Fruit fly (Drosophila melanogaster) whole organism, embryonic: ENCODE results near the gene Swip-1.

Source experiments
- Ada2b ChIP-seq: fragments of 200-800 bp; sonication (Bioruptor generic); IDR thresholded peaks from 2 replicates; pipeline ENCODE4 v1.3.6; 2022; ENCODE audit warnings: missing biosample characterization, missing genetic modification characterization
- CG11456 ChIP-seq: fragments of 200-800 bp; sonication (Bioruptor generic); IDR thresholded peaks from 3 replicates; pipeline ENCODE4 v1.3.6; 2022; ENCODE audit warnings: missing biosample characterization, missing genetic modification characterization
- CG12299 ChIP-seq: fragments of 200-800 bp; sonication (Bioruptor generic); optimal IDR thresholded peaks from 2 replicates; lab custom pipeline; 2018; ENCODE audit warnings: missing biosample characterization, mild to moderate bottlenecking, missing genetic modification characterization
- CG15011 ChIP-seq: fragments of 200-800 bp; sonication (Bioruptor generic); optimal IDR thresholded peaks from 3 replicates; lab custom pipeline; 2018; ENCODE audit warnings: missing biosample characterization, mild to moderate bottlenecking, missing genetic modification characterization
- CG16813 ChIP-seq: fragments of 200-800 bp; sonication (Bioruptor generic); IDR thresholded peaks from 3 replicates; pipeline ENCODE4 v1.3.6; 2022; ENCODE audit warnings: missing biosample characterization, missing genetic modification characterization; ENCODE audit not compliant: partially characterized antibody
- CG17186 ChIP-seq: fragments of 200-800 bp; sonication (Bioruptor generic); optimal IDR thresholded peaks from 3 replicates; lab custom pipeline; 2017; ENCODE audit warnings: missing biosample characterization, missing genetic modification reagents, missing genetic modification characterization
- CG17361 ChIP-seq: fragments of 200-800 bp; sonication (Bioruptor generic); IDR thresholded peaks from 3 replicates; pipeline ENCODE4 v1.3.6; 2022; ENCODE audit warnings: missing biosample characterization, missing genetic modification characterization
- CG18262 ChIP-seq: fragments of 200-800 bp; optimal IDR thresholded peaks from 3 replicates; lab custom pipeline; 2019; ENCODE audit warnings: missing biosample characterization, mild to moderate bottlenecking, missing genetic modification characterization, moderate library complexity
- CG18476 ChIP-seq: fragments of 200-800 bp; sonication (Bioruptor generic); optimal IDR thresholded peaks from 2 replicates; lab custom pipeline; 2016; ENCODE audit warnings: missing biosample characterization, mild to moderate bottlenecking, missing genetic modification characterization
- CG4730 ChIP-seq: fragments of 200-800 bp; sonication (Bioruptor generic); IDR thresholded peaks from 2 replicates; pipeline ENCODE4 v1.3.6; 2022; ENCODE audit warnings: missing biosample characterization, missing genetic modification characterization
- CG5953 ChIP-seq: fragments of 200-800 bp; sonication (Bioruptor generic); IDR thresholded peaks from 2 replicates; pipeline ENCODE4 v1.3.6; 2022; ENCODE audit warnings: missing biosample characterization, missing genetic modification characterization
- CG7963 ChIP-seq: fragments of 200-800 bp; sonication (Bioruptor generic); IDR thresholded peaks from 3 replicates; pipeline ENCODE4 v1.3.6; 2022; ENCODE audit warnings: missing biosample characterization, missing genetic modification characterization; ENCODE audit not compliant: partially characterized antibody
- Chrac-16 ChIP-seq: fragments of 200-800 bp; sonication (Bioruptor generic); optimal IDR thresholded peaks from 3 replicates; lab custom pipeline; 2016; ENCODE audit warnings: missing biosample characterization, missing genetic modification characterization
- Dip2 ChIP-seq: fragments of 200-800 bp; sonication (Bioruptor generic); IDR thresholded peaks from 2 replicates; pipeline ENCODE4 v1.3.6; 2022; ENCODE audit warnings: missing biosample characterization, missing genetic modification characterization
- Drgx ChIP-seq: fragments of 200-800 bp; sonication (Bioruptor generic); IDR thresholded peaks from 2 replicates; pipeline ENCODE4 v1.3.6; 2022; ENCODE audit warnings: missing biosample characterization, missing genetic modification characterization
- H2.0 ChIP-seq: fragments of 200-800 bp; sonication (Bioruptor generic); IDR thresholded peaks from 2 replicates; pipeline ENCODE4 v1.3.6; 2022; ENCODE audit warnings: missing biosample characterization, missing genetic modification characterization
- Hmx ChIP-seq: fragments of 200-800 bp; sonication (Bioruptor generic); optimal IDR thresholded peaks from 2 replicates; lab custom pipeline; 2016; ENCODE audit warnings: missing biosample characterization, missing genetic modification characterization
- Hr3 ChIP-seq: fragments of 200-800 bp; sonication (Bioruptor generic); optimal IDR thresholded peaks from 3 replicates; lab custom pipeline; 2016; ENCODE audit warnings: missing biosample characterization, missing genetic modification characterization
- Lhr ChIP-seq: fragments of 200-800 bp; sonication (Bioruptor generic); optimal IDR thresholded peaks from 3 replicates; lab custom pipeline; 2017; ENCODE audit warnings: mild to moderate bottlenecking, missing biosample characterization, missing genetic modification reagents, missing genetic modification characterization
- Med ChIP-seq: fragments of 200-800 bp; sonication (Bioruptor generic); peaks from one replicate; lab custom pipeline; 2016; ENCODE audit warnings: missing biosample characterization, missing genetic modification characterization, mild to moderate bottlenecking, inconsistent platforms, moderate library complexity
- Opbp ChIP-seq: fragments of 200-800 bp; sonication (Bioruptor generic); IDR thresholded peaks from 3 replicates; pipeline ENCODE4 v1.3.6; 2022; ENCODE audit warnings: missing biosample characterization, missing genetic modification characterization; ENCODE audit not compliant: partially characterized antibody
- Sin3A ChIP-seq: fragments of >200 bp; optimal IDR thresholded peaks from 2 replicates; lab custom pipeline; 2018
- br ChIP-seq: fragments of >200 bp; optimal IDR thresholded peaks from 2 replicates; lab custom pipeline; 2017
- cg ChIP-seq: fragments of 200-800 bp; sonication (Bioruptor generic); optimal IDR thresholded peaks from 3 replicates; lab custom pipeline; 2019; ENCODE audit warnings: missing biosample characterization, mild to moderate bottlenecking, missing genetic modification characterization, moderate library complexity
- chinmo ChIP-seq: fragments of 200-800 bp; sonication (Bioruptor generic); IDR thresholded peaks from 4 replicates; pipeline ENCODE4 v1.3.6; 2022; ENCODE audit warnings: missing biosample characterization, missing genetic modification characterization; ENCODE audit not compliant: partially characterized antibody
- crol ChIP-seq: fragments of 200-800 bp; sonication (Bioruptor generic); IDR thresholded peaks from 2 replicates; pipeline ENCODE4 v1.3.6; 2022; ENCODE audit warnings: missing biosample characterization, missing genetic modification characterization
- exex ChIP-seq: fragments of 200-800 bp; sonication (Bioruptor generic); optimal IDR thresholded peaks from 4 replicates; lab custom pipeline; 2018; ENCODE audit warnings: missing biosample characterization, mild to moderate bottlenecking, missing genetic modification characterization, moderate library complexity
- gt ChIP-seq: fragments of 200-800 bp; sonication (Bioruptor generic); IDR thresholded peaks from 2 replicates; pipeline ENCODE4 v1.3.6; 2022; ENCODE audit warnings: missing biosample characterization, missing genetic modification characterization
- hbn ChIP-seq: fragments of 200-800 bp; sonication (Bioruptor generic); IDR thresholded peaks from 2 replicates; pipeline ENCODE4 v1.3.6; 2022; ENCODE audit warnings: missing biosample characterization, missing genetic modification characterization; ENCODE audit not compliant: partially characterized antibody
- klu ChIP-seq: fragments of 200-800 bp; sonication (Bioruptor generic); IDR thresholded peaks from 2 replicates; pipeline ENCODE4 v1.3.6; 2022; ENCODE audit warnings: missing biosample characterization, missing genetic modification characterization
- prd ChIP-seq, 3 experiments: fragments of >200 bp in 2 of 3; fragments of 200-800 bp in 1 of 3; sonication (Bioruptor generic) in 1 of 3; optimal IDR thresholded peaks in 2 of 3; IDR thresholded peaks in 1 of 3; 2 replicates in 2 of 3; 3 replicates in 1 of 3; pipeline versions ENCODE4 v1.3.6 to Lab custom; 2017 to 2022; ENCODE audit warnings: missing biosample characterization in 1 of 3, missing genetic modification characterization in 1 of 3
- pros ChIP-seq: fragments of 200-800 bp; sonication (Bioruptor generic); optimal IDR thresholded peaks from 3 replicates; lab custom pipeline; 2019; ENCODE audit warnings: missing biosample characterization, mild to moderate bottlenecking, missing genetic modification characterization, moderate library complexity
- sim ChIP-seq: fragments of 200-800 bp; sonication (Bioruptor generic); IDR thresholded peaks from 2 replicates; pipeline ENCODE4 v1.3.6; 2022; ENCODE audit warnings: missing biosample characterization, missing genetic modification characterization
- sima ChIP-seq: fragments of 200-800 bp; sonication (Bioruptor generic); optimal IDR thresholded peaks from 2 replicates; lab custom pipeline; 2016; ENCODE audit warnings: missing biosample characterization, missing genetic modification characterization
- sqz ChIP-seq: fragments of 200-800 bp; sonication (Bioruptor generic); optimal IDR thresholded peaks from 3 replicates; lab custom pipeline; 2018; ENCODE audit warnings: missing biosample characterization, mild to moderate bottlenecking, missing genetic modification characterization
- vfl ChIP-seq: fragments of 200-800 bp; sonication (Bioruptor generic); optimal IDR thresholded peaks from 2 replicates; lab custom pipeline; 2016; ENCODE audit warnings: missing biosample characterization, missing genetic modification characterization

Gene Swip-1

dm6 chr2L:18992196-18992595 lies 5.1 kb upstream of the Swip-1 start, which contains the start of gene CG46465:
Gene CG46465 (plus strand): TSS chr2L:18992496.
- TF ChIP-seq cg (GFP tag; lab: Kevin White, UChicago) (no peak), Dip2 (GFP tag; lab: Robert Waterston, UW) (no peak), Ada2b (GFP tag; lab: Robert Waterston, UW) (no peak), CG18262 (tag; lab: Kevin White, UChicago) (no peak), CG4730 (GFP tag; lab: Robert Waterston, UW) (no peak), Drgx (no peak), CG7963 (GFP tag; lab: Robert Waterston, UW) (no peak), Hr3 (GFP tag; lab: Kevin White, UChicago) (no peak), sima (GFP tag; lab: Kevin White, UChicago) (no peak), CG16813 (no peak), vfl (GFP tag; lab: Kevin White, UChicago) (no peak), chinmo (GFP tag; lab: Robert Waterston, UW) (no peak), hbn (GFP tag; lab: Robert Waterston, UW) (no peak), Hmx (GFP tag; lab: Kevin White, UChicago) (no peak), CG12299 (tag; lab: Kevin White, UChicago) (no peak)

- TF ChIP-seq pros (GFP tag; lab: Kevin White, UChicago) = no peak
- no peak for TF ChIP-seq CG18476 (GFP tag; lab: Kevin White, UChicago)
- no peak for TF ChIP-seq gt (GFP tag; lab: Robert Waterston, UW)
- TF ChIP-seq br = no peak
- TF ChIP-seq CG11456 (GFP tag; lab: Robert Waterston, UW) = peak; percentile 14; the same call in 1 of the 3 replicates
- TF ChIP-seq CG17361 = no peak
- TF ChIP-seq CG5953 (GFP tag; lab: Robert Waterston, UW) = no peak
- no peak for TF ChIP-seq chinmo (GFP tag; lab: Robert Waterston, UW)
- no peak for TF ChIP-seq Dip2 (GFP tag; lab: Robert Waterston, UW)
- TF ChIP-seq Med = peak; percentile 26
Measured at dm6 chr2L:18990720-18991119, 3.6 kb upstream of the Swip-1 start, which contains the start of gene CG15169. Gene CG15169 (plus strand): TSS chr2L:18991020.

- TF ChIP-seq H2.0 (GFP tag; lab: Robert Waterston, UW) (no peak), CG17186 (GFP tag; lab: Kevin White, UChicago) (no peak), Lhr (GFP tag; lab: Kevin White, UChicago) (no peak), sim (no peak), prd (optimal IDR thresholded peaks at IDR 0.05; lab: Kevin White, UChicago) (no peak), prd (GFP tag; IDR thresholded peaks at IDR 0.05; lab: Robert Waterston, UW) (no peak), CG15011 (GFP tag; lab: Kevin White, UChicago) (no peak), exex (tag; lab: Kevin White, UChicago) (peak; percentile 41), sqz (no peak)
Measured at dm6 chr2L:18990133-18990532, 3.1 kb upstream of the Swip-1 start, which contains the start of gene CG15170. Gene CG15170 (minus strand): TSS chr2L:18990233.

dm6 chr2L:18986125-18986498 lies 968 bp downstream of the Swip-1 start:
- TF ChIP-seq klu (GFP tag; lab: Robert Waterston, UW) (no peak), Opbp (GFP tag; lab: Robert Waterston, UW) (0 out of 3 replicates have a peak, but pooled peaks have one; percentile 7), Chrac-16 (GFP tag; lab: Kevin White, UChicago) (no peak), Sin3A (lab: Kevin White, UChicago) (no peak), crol (GFP tag; lab: Robert Waterston, UW) (peak; percentile 30; the same call in 1 of the 2 replicates)
